Fruit fly (Drosophila melanogaster) whole organism, embryonic: ENCODE results near the gene Zdhhc8.

Experiments
- Abd-B ChIP-seq: fragments of 200-800 bp; sonication (Bioruptor generic); optimal IDR thresholded peaks from 2 replicates; lab custom pipeline; 2018; ENCODE audit warnings: missing biosample characterization, mild to moderate bottlenecking, missing genetic modification characterization, moderate library complexity
- C15 ChIP-seq: fragments of 200-800 bp; sonication (Bioruptor generic); IDR thresholded peaks from 3 replicates; pipeline ENCODE4 v1.3.6; 2022; ENCODE audit warnings: missing biosample characterization, missing genetic modification characterization
- CG10147 ChIP-seq: fragments of 200-800 bp; sonication (Bioruptor generic); optimal IDR thresholded peaks from 2 replicates; lab custom pipeline; 2019; ENCODE audit warnings: missing biosample characterization, mild to moderate bottlenecking, missing genetic modification characterization, moderate library complexity
- CG10543 ChIP-seq: fragments of 200-800 bp; sonication (Bioruptor generic); optimal IDR thresholded peaks from 3 replicates; lab custom pipeline; 2017; ENCODE audit warnings: missing biosample characterization, mild to moderate bottlenecking, missing genetic modification characterization, moderate library complexity
- CG10959 ChIP-seq: fragments of 200-800 bp; sonication (Bioruptor generic); IDR thresholded peaks from 2 replicates; pipeline ENCODE4 v1.3.6; 2022; ENCODE audit warnings: missing biosample characterization, missing genetic modification characterization
- CG11093 ChIP-seq: fragments of 200-800 bp; sonication (Bioruptor generic); IDR thresholded peaks from 3 replicates; pipeline ENCODE4 v1.3.6; 2022; ENCODE audit warnings: missing biosample characterization, missing genetic modification characterization
- CG12299 ChIP-seq: fragments of 200-800 bp; sonication (Bioruptor generic); optimal IDR thresholded peaks from 2 replicates; lab custom pipeline; 2018; ENCODE audit warnings: missing biosample characterization, mild to moderate bottlenecking, missing genetic modification characterization
- CG12391 ChIP-seq: fragments of 200-800 bp; sonication (Bioruptor generic); optimal IDR thresholded peaks from 3 replicates; lab custom pipeline; 2018; ENCODE audit warnings: missing biosample characterization, mild to moderate bottlenecking, missing genetic modification characterization, moderate library complexity
- CG12769 ChIP-seq: fragments of 200-800 bp; sonication (Bioruptor generic); optimal IDR thresholded peaks from 2 replicates; lab custom pipeline; 2019; ENCODE audit warnings: missing biosample characterization, mild to moderate bottlenecking, missing genetic modification characterization, moderate library complexity
- CG13894 ChIP-seq: fragments of 200-800 bp; sonication (Bioruptor generic); optimal IDR thresholded peaks from 3 replicates; lab custom pipeline; 2018; ENCODE audit warnings: missing biosample characterization, mild to moderate bottlenecking, missing genetic modification characterization, moderate library complexity
- CG15011 ChIP-seq: fragments of 200-800 bp; sonication (Bioruptor generic); optimal IDR thresholded peaks from 3 replicates; lab custom pipeline; 2018; ENCODE audit warnings: missing biosample characterization, mild to moderate bottlenecking, missing genetic modification characterization
- CG15514 ChIP-seq: fragments of 200-800 bp; sonication (Bioruptor generic); optimal IDR thresholded peaks from 3 replicates; lab custom pipeline; 2017; ENCODE audit warnings: missing biosample characterization, missing genetic modification characterization, mild to moderate bottlenecking, moderate library complexity, missing genetic modification reagents
- CG15696 ChIP-seq: fragments of 200-800 bp; sonication (Bioruptor generic); optimal IDR thresholded peaks from 2 replicates; lab custom pipeline; 2019; ENCODE audit warnings: missing biosample characterization, mild to moderate bottlenecking, missing genetic modification characterization, moderate library complexity
- CG17186 ChIP-seq: fragments of 200-800 bp; sonication (Bioruptor generic); optimal IDR thresholded peaks from 3 replicates; lab custom pipeline; 2017; ENCODE audit warnings: missing biosample characterization, missing genetic modification reagents, missing genetic modification characterization
- CG18619 ChIP-seq: fragments of 200-800 bp; sonication (Bioruptor generic); optimal IDR thresholded peaks from 3 replicates; lab custom pipeline; 2017; ENCODE audit warnings: missing biosample characterization, mild to moderate bottlenecking, missing genetic modification characterization
- CG2199 ChIP-seq: fragments of 200-800 bp; sonication (Bioruptor generic); IDR thresholded peaks from 3 replicates; pipeline ENCODE4 v1.3.6; 2022; ENCODE audit warnings: missing biosample characterization, missing genetic modification characterization
- CG3065 ChIP-seq: fragments of 200-800 bp; sonication (Bioruptor generic); optimal IDR thresholded peaks from 2 replicates; lab custom pipeline; 2016; ENCODE audit warnings: missing biosample characterization, missing genetic modification characterization
- CG32532 ChIP-seq: fragments of 200-800 bp; sonication (Bioruptor generic); IDR thresholded peaks from 2 replicates; pipeline ENCODE4 v1.3.6; 2022; ENCODE audit warnings: missing biosample characterization, missing genetic modification characterization
- CG43689 ChIP-seq: fragments of 200-800 bp; sonication (Bioruptor generic); IDR thresholded peaks from 2 replicates; pipeline ENCODE4 v1.3.6; 2022; ENCODE audit warnings: missing biosample characterization, missing genetic modification characterization
- CG4617 ChIP-seq: fragments of 200-800 bp; sonication (Bioruptor generic); optimal IDR thresholded peaks from 3 replicates; lab custom pipeline; 2016; ENCODE audit warnings: missing biosample characterization, missing genetic modification characterization, borderline replicate concordance
- CG5245 ChIP-seq: fragments of 200-800 bp; sonication (Bioruptor generic); optimal IDR thresholded peaks from 3 replicates; lab custom pipeline; 2016; ENCODE audit warnings: missing biosample characterization, missing genetic modification characterization
- CG7928 ChIP-seq: fragments of 200-800 bp; sonication (Bioruptor generic); optimal IDR thresholded peaks from 2 replicates; lab custom pipeline; 2017; ENCODE audit warnings: missing biosample characterization, mild to moderate bottlenecking, missing genetic modification characterization
- CrebB ChIP-seq: fragments of 200-800 bp; sonication (Bioruptor generic); optimal IDR thresholded peaks from 3 replicates; lab custom pipeline; 2018; ENCODE audit warnings: missing biosample characterization, mild to moderate bottlenecking, missing genetic modification characterization
- Dbx ChIP-seq: fragments of 200-800 bp; sonication (Bioruptor generic); IDR thresholded peaks from 3 replicates; pipeline ENCODE4 v1.3.6; 2022; ENCODE audit warnings: missing biosample characterization, missing genetic modification characterization
- Dfd ChIP-seq, 2 experiments: fragments of >200 bp; optimal IDR thresholded peaks; 2 replicates each; lab custom pipeline; 2017; ENCODE audit warnings: missing biosample characterization in 2 of 2, missing genetic modification characterization in 2 of 2
- Drgx ChIP-seq: fragments of 200-800 bp; sonication (Bioruptor generic); IDR thresholded peaks from 2 replicates; pipeline ENCODE4 v1.3.6; 2022; ENCODE audit warnings: missing biosample characterization, missing genetic modification characterization
- Ets97D ChIP-seq: fragments of 200-800 bp; sonication (Bioruptor generic); optimal IDR thresholded peaks from 3 replicates; lab custom pipeline; 2016; ENCODE audit warnings: missing biosample characterization, missing genetic modification characterization
- Fer3 ChIP-seq: fragments of 200-800 bp; sonication (Bioruptor generic); optimal IDR thresholded peaks from 2 replicates; lab custom pipeline; 2018; ENCODE audit warnings: missing biosample characterization, mild to moderate bottlenecking, missing genetic modification characterization, moderate library complexity
- MESR4 ChIP-seq: fragments of 200-800 bp; sonication (Bioruptor generic); optimal IDR thresholded peaks from 2 replicates; lab custom pipeline; 2018; ENCODE audit warnings: missing biosample characterization, mild to moderate bottlenecking, missing genetic modification characterization, moderate library complexity
- Mad ChIP-seq: fragments of 200-800 bp; sonication (Bioruptor generic); optimal IDR thresholded peaks from 2 replicates; lab custom pipeline; 2016; ENCODE audit warnings: missing biosample characterization, missing genetic modification characterization
- Max ChIP-seq: fragments of 200-800 bp; sonication (Bioruptor generic); optimal IDR thresholded peaks from 2 replicates; lab custom pipeline; 2016; ENCODE audit warnings: missing biosample characterization, mild to moderate bottlenecking, missing genetic modification characterization
- abd-A ChIP-seq: fragments of 200-800 bp; sonication (Bioruptor generic); optimal IDR thresholded peaks from 3 replicates; lab custom pipeline; 2019; ENCODE audit warnings: missing biosample characterization, mild to moderate bottlenecking, missing genetic modification characterization, moderate library complexity
- bsh ChIP-seq, 2 experiments: fragments of 200-800 bp; sonication (Bioruptor generic); optimal IDR thresholded peaks; 2 replicates each; lab custom pipeline; 2017 to 2018; ENCODE audit warnings: mild to moderate bottlenecking in 2 of 2, missing biosample characterization in 2 of 2, missing genetic modification characterization in 2 of 2, moderate library complexity in 1 of 2
- caup ChIP-seq: fragments of 200-800 bp; sonication (Bioruptor generic); optimal IDR thresholded peaks from 3 replicates; lab custom pipeline; 2017; ENCODE audit warnings: missing biosample characterization, mild to moderate bottlenecking, missing genetic modification characterization, moderate library complexity; ENCODE audit not compliant: severe bottlenecking
- dati ChIP-seq: fragments of 200-800 bp; sonication (Bioruptor generic); IDR thresholded peaks from 2 replicates; pipeline ENCODE4 v1.3.6; 2022; ENCODE audit warnings: missing biosample characterization, missing genetic modification characterization
- disco-r ChIP-seq: fragments of 200-800 bp; sonication (Bioruptor generic); optimal IDR thresholded peaks from 2 replicates; lab custom pipeline; 2016; ENCODE audit warnings: missing biosample characterization, missing genetic modification characterization
- esg ChIP-seq: fragments of 200-800 bp; sonication (Bioruptor generic); conservative IDR thresholded peaks from 2 replicates; pipeline ENCODE4 v1.3.6; 2022; ENCODE audit warnings: missing biosample characterization, missing genetic modification characterization
- eve ChIP-seq, 2 experiments: fragments of >200 bp; optimal IDR thresholded peaks; 2 replicates each; lab custom pipeline; 2017; ENCODE audit warnings: missing biosample characterization in 2 of 2, missing genetic modification characterization in 2 of 2
- gfzf ChIP-seq: fragments of 200-800 bp; sonication (Bioruptor generic); optimal IDR thresholded peaks from 2 replicates; lab custom pipeline; 2016; ENCODE audit warnings: missing biosample characterization, mild to moderate bottlenecking, missing genetic modification characterization, moderate library complexity
- ind ChIP-seq: fragments of 200-800 bp; sonication (Bioruptor generic); optimal IDR thresholded peaks from 3 replicates; lab custom pipeline; 2016; ENCODE audit warnings: missing biosample characterization, missing genetic modification characterization
- nom ChIP-seq: fragments of 200-800 bp; sonication (Bioruptor generic); optimal IDR thresholded peaks from 2 replicates; lab custom pipeline; 2017; ENCODE audit warnings: missing biosample characterization, missing genetic modification characterization, mild to moderate bottlenecking, moderate library complexity, missing genetic modification reagents
- pita ChIP-seq: fragments of 200-800 bp; sonication (Bioruptor generic); optimal IDR thresholded peaks from 2 replicates; lab custom pipeline; 2017; ENCODE audit warnings: missing biosample characterization, mild to moderate bottlenecking, missing genetic modification characterization
- prd ChIP-seq, 3 experiments: fragments of >200 bp in 2 of 3; fragments of 200-800 bp in 1 of 3; sonication (Bioruptor generic) in 1 of 3; optimal IDR thresholded peaks in 2 of 3; IDR thresholded peaks in 1 of 3; 2 replicates in 2 of 3; 3 replicates in 1 of 3; pipeline versions ENCODE4 v1.3.6 to Lab custom; 2017 to 2022; ENCODE audit warnings: missing biosample characterization in 1 of 3, missing genetic modification characterization in 1 of 3
- psq ChIP-seq: fragments of 200-800 bp; sonication (Bioruptor generic); optimal IDR thresholded peaks from 2 replicates; lab custom pipeline; 2017; ENCODE audit warnings: missing biosample characterization, missing genetic modification characterization
- sc ChIP-seq, 3 experiments: fragments of >200 bp in 2 of 3; fragments of 200-800 bp in 1 of 3; sonication (Bioruptor generic) in 1 of 3; optimal IDR thresholded peaks; 2 replicates in 2 of 3; 3 replicates in 1 of 3; lab custom pipeline; 2017; ENCODE audit warnings: mild to moderate bottlenecking in 1 of 3, missing biosample characterization in 1 of 3, missing genetic modification characterization in 1 of 3, missing genetic modification reagents in 1 of 3
- sens ChIP-seq: fragments of 200-800 bp; sonication (Bioruptor generic); peaks from one replicate; lab custom pipeline; 2016; ENCODE audit warnings: missing biosample characterization, missing genetic modification characterization
- stc ChIP-seq: fragments of 200-800 bp; sonication (Bioruptor generic); IDR thresholded peaks from 2 replicates; pipeline ENCODE4 v1.3.6; 2022; ENCODE audit warnings: missing biosample characterization, missing genetic modification characterization
- tap ChIP-seq: fragments of 200-800 bp; optimal IDR thresholded peaks from 3 replicates; lab custom pipeline; 2019; ENCODE audit warnings: missing biosample characterization, mild to moderate bottlenecking, missing genetic modification characterization, moderate library complexity
- trh ChIP-seq: fragments of 200-800 bp; sonication (Bioruptor generic); optimal IDR thresholded peaks from 2 replicates; lab custom pipeline; 2016; ENCODE audit warnings: missing biosample characterization, missing genetic modification characterization
- zen ChIP-seq: fragments of 200-800 bp; sonication (Bioruptor generic); optimal IDR thresholded peaks from 3 replicates; lab custom pipeline; 2018; ENCODE audit warnings: missing biosample characterization, mild to moderate bottlenecking, missing genetic modification characterization, moderate library complexity

Zdhhc8 gene

dm6 chrX:9319140-9319539, 36.9 kb downstream of the Zdhhc8 start, which contains the start of the genes c12.1 and c12.2 (continued):
- TF ChIP-seq prd (optimal IDR thresholded peaks at IDR 0.05; lab: Kevin White, UChicago) (no peak), prd (GFP tag; IDR thresholded peaks at IDR 0.05; lab: Robert Waterston, UW) (no peak), dati (GFP tag; lab: Robert Waterston, UW) (no peak), sc (optimal IDR thresholded peaks at IDR 0.05; lab: Kevin White, UChicago) (no peak), sc (GFP tag; optimal IDR thresholded peaks at IDR 0.05; lab: Kevin White, UChicago) (no peak), CG15696 (tag; lab: Kevin White, UChicago) (no peak), caup (GFP tag; lab: Kevin White, UChicago) (no peak), gfzf (GFP tag; lab: Kevin White, UChicago) (peak; percentile 75), C15 (GFP tag; lab: Robert Waterston, UW) (no peak), eve (GFP tag; optimal IDR thresholded peaks at IDR 0.05; lab: Kevin White, UChicago) (no peak), CG12391 (tag; lab: Kevin White, UChicago) (peak; percentile 1), disco-r (no peak), trh (no peak), CrebB (tag; lab: Kevin White, UChicago) (no peak), CG4617 (GFP tag; lab: Kevin White, UChicago) (peak; percentile 92), Drgx (GFP tag; lab: Robert Waterston, UW) (no peak), CG32532 (no peak), stc (no peak), CG11093 (GFP tag; lab: Robert Waterston, UW) (no peak), CG43689 (GFP tag; lab: Robert Waterston, UW) (no peak), sens (peak; percentile 56), bsh (GFP tag; optimal IDR thresholded peaks at IDR 0.05; lab: Kevin White, UChicago) (no peak), abd-A (no peak), MESR4 (peak; percentile 86), CG15011 (GFP tag; lab: Kevin White, UChicago) (no peak), CG18619 (GFP tag; lab: Kevin White, UChicago) (no peak), CG17186 (GFP tag; lab: Kevin White, UChicago) (peak; percentile 87), Fer3 (tag; lab: Kevin White, UChicago) (no peak), pita (GFP tag; lab: Kevin White, UChicago) (peak; percentile 68), CG5245 (GFP tag; lab: Kevin White, UChicago) (no peak), Max (peak; percentile 64), Mad (GFP tag; lab: Kevin White, UChicago) (peak; percentile 18), CG3065 (GFP tag; lab: Kevin White, UChicago) (no peak), esg (GFP tag; lab: Robert Waterston, UW) (no peak), CG10147 (GFP tag; lab: Kevin White, UChicago) (no peak), tap (tag; lab: Kevin White, UChicago) (no peak), CG7928 (peak; percentile 1), CG10959 (GFP tag; lab: Robert Waterston, UW) (no peak), Ets97D (peak; percentile 66), Abd-B (GFP tag; lab: Kevin White, UChicago) (peak; percentile 19), nom (GFP tag; lab: Kevin White, UChicago) (no peak), Dfd (GFP tag; optimal IDR thresholded peaks at IDR 0.05; lab: Kevin White, UChicago) (no peak), zen (peak; percentile 18), CG15514 (GFP tag; lab: Kevin White, UChicago) (peak; percentile 75), CG10543 (GFP tag; lab: Kevin White, UChicago) (no peak), ind (no peak), CG12299 (tag; lab: Kevin White, UChicago) (no peak), CG12769 (tag; lab: Kevin White, UChicago) (no peak), CG2199 (no peak), Dbx (GFP tag; lab: Robert Waterston, UW) (no peak), CG13894 (tag; lab: Kevin White, UChicago) (no peak), psq (no peak)
